Worm (Caenorhabditis elegans) whole organism, mixed stage, embryonic: ENCODE data around the gene osm-5.

Experiments used
- blmp-1 ChIP-seq: fragments of 150-350 bp; optimal IDR thresholded peaks from 2 replicates; lab custom pipeline; 2014; ENCODE audit warnings: missing biosample characterization, missing genetic modification characterization
- ces-1 ChIP-seq: fragments of 150-350 bp; optimal IDR thresholded peaks from 2 replicates; lab custom pipeline; 2014; ENCODE audit warnings: missing biosample characterization, missing genetic modification reagents, missing genetic modification characterization
- cnd-1 ChIP-seq: fragments of 200-800 bp; sonication (Bioruptor generic); optimal IDR thresholded peaks from 2 replicates; lab custom pipeline; 2018; ENCODE audit warnings: mild to moderate bottlenecking, missing genetic modification characterization, missing compliant biosample characterization
- drap-1 ChIP-seq: fragments of 200-800 bp; sonication (Bioruptor generic); optimal IDR thresholded peaks from 3 replicates; lab custom pipeline; 2018; ENCODE audit warnings: mild to moderate bottlenecking, missing genetic modification characterization, missing compliant biosample characterization
- elt-1 ChIP-seq: sonication (generic microtip); optimal IDR thresholded peaks from 2 replicates; lab custom pipeline; 2017; ENCODE audit warnings: missing genetic modification characterization, mild to moderate bottlenecking, missing compliant biosample characterization, antibody characterized with exemption, moderate library complexity, borderline replicate concordance; ENCODE audit not compliant: insufficient read depth
- ham-2 ChIP-seq: fragments of 200-800 bp; sonication (Bioruptor generic); optimal IDR thresholded peaks from 2 replicates; lab custom pipeline; 2018; ENCODE audit warnings: mild to moderate bottlenecking, missing genetic modification characterization, missing compliant biosample characterization
- lin-32 ChIP-seq: fragments of 200-800 bp; sonication (Bioruptor generic); optimal IDR thresholded peaks from 2 replicates; lab custom pipeline; 2018; ENCODE audit warnings: mild to moderate bottlenecking, missing genetic modification characterization, missing compliant biosample characterization
- nhr-12 ChIP-seq: fragments of 150-350 bp; optimal IDR thresholded peaks from 2 replicates; lab custom pipeline; 2014; ENCODE audit warnings: missing biosample characterization, missing genetic modification characterization
- nhr-237 ChIP-seq: fragments of 150-350 bp; optimal IDR thresholded peaks from 2 replicates; lab custom pipeline; 2014; ENCODE audit warnings: missing biosample characterization, missing genetic modification characterization
- pha-4 ChIP-seq: fragments of 150-350 bp; optimal IDR thresholded peaks from 2 replicates; lab custom pipeline; 2018; ENCODE audit warnings: missing biosample characterization, missing genetic modification reagents, missing genetic modification characterization
- unc-62 ChIP-seq: fragments of 150-350 bp; optimal IDR thresholded peaks from 2 replicates; lab custom pipeline; 2014; ENCODE audit warnings: missing biosample characterization, missing genetic modification reagents, missing genetic modification characterization
- zip-8 ChIP-seq: fragments of 150-350 bp; optimal IDR thresholded peaks from 2 replicates; lab custom pipeline; 2014; ENCODE audit warnings: missing biosample characterization, missing genetic modification characterization

ce11 chrX:2945950-2946349, 38.1 kb upstream of the osm-5 start:
- no peak for TF ChIP-seq unc-62 (GFP tag; lab: Kevin White, UChicago)
- TF ChIP-seq nhr-12: no peak
- TF ChIP-seq blmp-1 (tag; lab: Kevin White, UChicago): no peak
- TF ChIP-seq ces-1: no peak
- TF ChIP-seq zip-8: no peak
- no peak for TF ChIP-seq ham-2 (GFP tag; lab: Kevin White, UChicago)
- TF ChIP-seq lin-32 (GFP tag; lab: Kevin White, UChicago): no peak
- no peak for TF ChIP-seq nhr-237
- no peak for TF ChIP-seq drap-1 (GFP tag; lab: Kevin White, UChicago)
- no peak for TF ChIP-seq cnd-1 (tag; lab: Kevin White, UChicago)
- no peak for TF ChIP-seq elt-1
- no peak for TF ChIP-seq pha-4
